Worm (Caenorhabditis elegans) whole organism, mixed stage, embryonic: ENCODE results near the gene T05C3.2.

ENCODE experiments used
- M03D4.4 ChIP-seq: sonication (generic microtip); optimal IDR thresholded peaks from 2 replicates; lab custom pipeline; 2017; ENCODE audit warnings: mild to moderate bottlenecking, missing genetic modification characterization, missing compliant biosample characterization
- bed-3 ChIP-seq: fragments of 200-800 bp; sonication (Bioruptor generic); optimal IDR thresholded peaks from 3 replicates; lab custom pipeline; 2018; ENCODE audit warnings: mild to moderate bottlenecking, missing genetic modification characterization, moderate library complexity, missing compliant biosample characterization
- blmp-1 ChIP-seq: fragments of 150-350 bp; optimal IDR thresholded peaks from 2 replicates; lab custom pipeline; 2014; ENCODE audit warnings: missing biosample characterization, missing genetic modification characterization
- ceh-39 ChIP-seq: fragments of 150-350 bp; optimal IDR thresholded peaks from 2 replicates; lab custom pipeline; 2014; ENCODE audit warnings: missing biosample characterization, missing genetic modification characterization
- ceh-43 ChIP-seq: fragments of 200-800 bp; sonication (Bioruptor generic); optimal IDR thresholded peaks from 2 replicates; lab custom pipeline; 2018; ENCODE audit warnings: mild to moderate bottlenecking, missing genetic modification characterization, moderate library complexity, missing compliant biosample characterization
- ceh-83 ChIP-seq: fragments of 200-800 bp; sonication (Bioruptor generic); optimal IDR thresholded peaks from 2 replicates; lab custom pipeline; 2018; ENCODE audit warnings: mild to moderate bottlenecking, missing genetic modification characterization, missing compliant biosample characterization
- cnd-1 ChIP-seq: fragments of 200-800 bp; sonication (Bioruptor generic); optimal IDR thresholded peaks from 2 replicates; lab custom pipeline; 2018; ENCODE audit warnings: mild to moderate bottlenecking, missing genetic modification characterization, missing compliant biosample characterization
- drap-1 ChIP-seq: fragments of 200-800 bp; sonication (Bioruptor generic); optimal IDR thresholded peaks from 3 replicates; lab custom pipeline; 2018; ENCODE audit warnings: mild to moderate bottlenecking, missing genetic modification characterization, missing compliant biosample characterization
- elt-1 ChIP-seq: sonication (generic microtip); optimal IDR thresholded peaks from 2 replicates; lab custom pipeline; 2017; ENCODE audit warnings: missing genetic modification characterization, mild to moderate bottlenecking, missing compliant biosample characterization, antibody characterized with exemption, moderate library complexity, borderline replicate concordance; ENCODE audit not compliant: insufficient read depth
- elt-3 ChIP-seq: fragments of 150-350 bp; optimal IDR thresholded peaks from 2 replicates; lab custom pipeline; 2014; ENCODE audit warnings: missing biosample characterization, missing genetic modification characterization
- flh-1 ChIP-seq: fragments of 200-800 bp; sonication (Bioruptor generic); optimal IDR thresholded peaks from 2 replicates; lab custom pipeline; 2018; ENCODE audit warnings: mild to moderate bottlenecking, missing genetic modification characterization, moderate library complexity, missing compliant biosample characterization
- ham-2 ChIP-seq: fragments of 200-800 bp; sonication (Bioruptor generic); optimal IDR thresholded peaks from 2 replicates; lab custom pipeline; 2018; ENCODE audit warnings: mild to moderate bottlenecking, missing genetic modification characterization, missing compliant biosample characterization
- hlh-1 ChIP-seq: fragments of 150-350 bp; optimal IDR thresholded peaks from 2 replicates; lab custom pipeline; 2014; ENCODE audit warnings: missing biosample characterization, missing genetic modification reagents, missing genetic modification characterization
- lin-13 ChIP-seq: fragments of 150-350 bp; optimal IDR thresholded peaks from 2 replicates; lab custom pipeline; 2014; ENCODE audit warnings: missing biosample characterization, missing genetic modification characterization
- lin-32 ChIP-seq: fragments of 200-800 bp; sonication (Bioruptor generic); optimal IDR thresholded peaks from 2 replicates; lab custom pipeline; 2018; ENCODE audit warnings: mild to moderate bottlenecking, missing genetic modification characterization, missing compliant biosample characterization
- lsy-2 ChIP-seq: fragments of 150-350 bp; optimal IDR thresholded peaks from 2 replicates; lab custom pipeline; 2014; ENCODE audit warnings: missing biosample characterization, missing genetic modification characterization
- mab-5 ChIP-seq: fragments of 150-350 bp; optimal IDR thresholded peaks from 2 replicates; lab custom pipeline; 2014; ENCODE audit warnings: missing biosample characterization, missing genetic modification characterization
- mep-1 ChIP-seq: fragments of 150-350 bp; optimal IDR thresholded peaks from 2 replicates; lab custom pipeline; 2017; ENCODE audit warnings: missing biosample characterization, missing genetic modification reagents, missing genetic modification characterization, inconsistent platforms
- mls-2 ChIP-seq: sonication (generic microtip); optimal IDR thresholded peaks from 2 replicates; lab custom pipeline; 2016; ENCODE audit warnings: mild to moderate bottlenecking, missing genetic modification characterization, moderate library complexity, missing compliant biosample characterization
- nhr-12 ChIP-seq: fragments of 150-350 bp; optimal IDR thresholded peaks from 2 replicates; lab custom pipeline; 2014; ENCODE audit warnings: missing biosample characterization, missing genetic modification characterization
- nhr-2 ChIP-seq: fragments of 150-350 bp; optimal IDR thresholded peaks from 2 replicates; lab custom pipeline; 2014; ENCODE audit warnings: missing biosample characterization, missing genetic modification characterization
- nhr-237 ChIP-seq: fragments of 150-350 bp; optimal IDR thresholded peaks from 2 replicates; lab custom pipeline; 2014; ENCODE audit warnings: missing biosample characterization, missing genetic modification characterization
- nhr-28 ChIP-seq: fragments of 150-350 bp; optimal IDR thresholded peaks from 2 replicates; lab custom pipeline; 2014; ENCODE audit warnings: missing biosample characterization, missing genetic modification characterization
- nhr-76 ChIP-seq: sonication (generic microtip); optimal IDR thresholded peaks from 2 replicates; lab custom pipeline; 2017; ENCODE audit warnings: missing biosample characterization, missing genetic modification characterization
- pha-4 ChIP-seq: fragments of 150-350 bp; optimal IDR thresholded peaks from 2 replicates; lab custom pipeline; 2018; ENCODE audit warnings: missing biosample characterization, missing genetic modification reagents, missing genetic modification characterization
- sem-2 ChIP-seq: fragments of 200-800 bp; sonication (Bioruptor generic); optimal IDR thresholded peaks from 2 replicates; lab custom pipeline; 2018; ENCODE audit warnings: mild to moderate bottlenecking, missing genetic modification characterization, missing compliant biosample characterization
- snpc-4 ChIP-seq: fragments of 150-350 bp; optimal IDR thresholded peaks from 2 replicates; lab custom pipeline; 2014; ENCODE audit warnings: missing biosample characterization, missing genetic modification characterization
- tbx-8 ChIP-seq: fragments of 200-800 bp; sonication (Bioruptor generic); optimal IDR thresholded peaks from 2 replicates; lab custom pipeline; 2018; ENCODE audit warnings: mild to moderate bottlenecking, missing genetic modification characterization, moderate library complexity, missing compliant biosample characterization
- unc-120 ChIP-seq: sonication (generic microtip); optimal IDR thresholded peaks from 2 replicates; lab custom pipeline; 2017; ENCODE audit warnings: missing genetic modification characterization, missing compliant biosample characterization; ENCODE audit not compliant: poor library complexity, severe bottlenecking
- unc-39 ChIP-seq: fragments of 150-350 bp; optimal IDR thresholded peaks from 2 replicates; lab custom pipeline; 2014; ENCODE audit warnings: missing biosample characterization, missing genetic modification characterization
- unc-62 ChIP-seq: fragments of 150-350 bp; optimal IDR thresholded peaks from 2 replicates; lab custom pipeline; 2014; ENCODE audit warnings: missing biosample characterization, missing genetic modification reagents, missing genetic modification characterization
- zip-8 ChIP-seq: fragments of 150-350 bp; optimal IDR thresholded peaks from 2 replicates; lab custom pipeline; 2014; ENCODE audit warnings: missing biosample characterization, missing genetic modification characterization
- ztf-11 ChIP-seq: fragments of 150-350 bp; optimal IDR thresholded peaks from 2 replicates; lab custom pipeline; 2014; ENCODE audit warnings: missing biosample characterization, missing genetic modification characterization

Gene T05C3.2

DNA sequence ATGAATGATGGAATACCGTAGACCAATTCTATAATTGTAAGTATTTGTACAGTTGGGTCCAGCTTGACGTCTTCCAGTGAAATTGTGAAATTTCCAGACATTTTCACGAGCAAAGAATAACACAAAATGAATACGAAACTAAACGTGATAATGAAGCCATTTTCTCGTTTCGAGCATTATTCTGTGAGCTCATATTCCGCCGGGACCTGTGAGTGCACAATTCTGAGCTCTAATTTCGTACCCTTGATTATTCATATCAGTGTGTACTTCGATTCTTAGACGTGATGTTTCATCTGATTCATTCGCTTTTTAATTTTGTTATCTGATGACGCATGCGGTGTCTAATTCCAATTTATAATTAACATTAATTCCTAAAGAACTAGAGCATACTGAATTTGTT, 11.2 kb upstream of the T05C3.2 start, which contains the start of gene srg-66:
Gene srg-66, minus strand, starts transcription at position 101 of the 400 bp plus-strand sequence.
- TF ChIP-seq nhr-237 (no peak), nhr-12 (tag; lab: Kevin White, UChicago) (no peak), lsy-2 (tag; lab: Kevin White, UChicago) (no peak), lin-13 (no peak), sem-2 (no peak), lin-32 (GFP tag; lab: Kevin White, UChicago) (no peak), drap-1 (GFP tag; lab: Kevin White, UChicago) (no peak)

ce11 chrV:5484866-5485265, 8.7 kb upstream of the T05C3.2 start, which contains the start of gene srg-65:
Gene srg-65, minus strand, starts transcription at chrV:5484966.
- TF ChIP-seq lsy-2 (tag; lab: Kevin White, UChicago) (no peak), hlh-1 (tag; lab: Kevin White, UChicago) (no peak), blmp-1 (tag; lab: Kevin White, UChicago) (no peak), nhr-76 (tag; lab: Kevin White, UChicago) (no peak), ztf-11 (tag; lab: Kevin White, UChicago) (no peak), snpc-4 (no peak), elt-3 (tag; lab: Kevin White, UChicago) (no peak), nhr-28 (tag; lab: Kevin White, UChicago) (no peak), zip-8 (tag; lab: Kevin White, UChicago) (no peak), flh-1 (GFP tag; lab: Kevin White, UChicago) (no peak), cnd-1 (no peak), unc-62 (GFP tag; lab: Kevin White, UChicago) (no peak), unc-39 (tag; lab: Kevin White, UChicago) (no peak)
- TF ChIP-seq, all 35 proteins: peak for 0

DNA sequence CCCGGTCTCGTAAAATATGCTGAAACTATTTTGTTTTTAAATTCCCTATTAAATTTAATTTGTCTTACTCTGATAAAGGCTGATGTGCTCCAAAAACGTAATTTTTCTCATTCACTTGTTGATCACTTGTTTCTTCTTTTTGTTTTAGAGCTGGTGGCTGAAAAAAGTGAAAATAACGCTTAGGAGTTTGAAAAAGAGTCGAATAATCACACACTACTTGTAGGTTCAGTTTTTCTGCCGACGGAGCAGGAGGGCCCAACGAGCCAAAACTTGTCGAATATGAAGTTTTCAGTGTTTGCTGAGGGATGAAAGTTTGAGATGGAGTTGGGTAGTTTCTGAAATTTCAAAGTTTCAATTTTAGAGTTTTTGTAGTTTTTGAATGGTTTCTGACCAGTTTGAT, 6.4 kb upstream of the T05C3.2 start:
- TF ChIP-seq nhr-28 (tag; lab: Kevin White, UChicago) (no peak), nhr-237 (no peak), ceh-39 (tag; lab: Kevin White, UChicago) (no peak), mab-5 (tag; lab: Kevin White, UChicago) (no peak), blmp-1 (tag; lab: Kevin White, UChicago) (no peak), pha-4 (tag; lab: Kevin White, UChicago) (no peak), nhr-2 (no peak), lsy-2 (tag; lab: Kevin White, UChicago) (no peak), drap-1 (GFP tag; lab: Kevin White, UChicago) (no peak), ceh-43 (GFP tag; lab: Kevin White, UChicago) (no peak), hlh-1 (tag; lab: Kevin White, UChicago) (no peak), flh-1 (GFP tag; lab: Kevin White, UChicago) (no peak), ham-2 (no peak), bed-3 (GFP tag; lab: Kevin White, UChicago) (no peak), snpc-4 (no peak), tbx-8 (GFP tag; lab: Kevin White, UChicago) (no peak)

- TF ChIP-seq ceh-43 (GFP tag; lab: Kevin White, UChicago) (no peak), sem-2 (no peak), unc-120 (tag; lab: Kevin White, UChicago) (no peak), unc-39 (tag; lab: Kevin White, UChicago) (no peak), M03D4.4 (tag; lab: Kevin White, UChicago) (no peak), mep-1 (tag; lab: Kevin White, UChicago) (no peak), lsy-2 (tag; lab: Kevin White, UChicago) (no peak), bed-3 (GFP tag; lab: Kevin White, UChicago) (no peak), nhr-237 (no peak), elt-1 (tag; lab: Kevin White, UChicago) (no peak), nhr-2 (no peak), ceh-83 (GFP tag; lab: Kevin White, UChicago) (no peak), ztf-11 (tag; lab: Kevin White, UChicago) (no peak), cnd-1 (no peak), mls-2 (no peak)
These were observed 4.8 kb upstream of the T05C3.2 start, which contains the start of gene grl-18 for ce11 chrV:5488766-5489165. Gene grl-18, minus strand, starts transcription at chrV:5488866.
